Fruit fly (Drosophila melanogaster): ENCODE data around the gene CheB38a.

Gene CheB38a

DNA sequence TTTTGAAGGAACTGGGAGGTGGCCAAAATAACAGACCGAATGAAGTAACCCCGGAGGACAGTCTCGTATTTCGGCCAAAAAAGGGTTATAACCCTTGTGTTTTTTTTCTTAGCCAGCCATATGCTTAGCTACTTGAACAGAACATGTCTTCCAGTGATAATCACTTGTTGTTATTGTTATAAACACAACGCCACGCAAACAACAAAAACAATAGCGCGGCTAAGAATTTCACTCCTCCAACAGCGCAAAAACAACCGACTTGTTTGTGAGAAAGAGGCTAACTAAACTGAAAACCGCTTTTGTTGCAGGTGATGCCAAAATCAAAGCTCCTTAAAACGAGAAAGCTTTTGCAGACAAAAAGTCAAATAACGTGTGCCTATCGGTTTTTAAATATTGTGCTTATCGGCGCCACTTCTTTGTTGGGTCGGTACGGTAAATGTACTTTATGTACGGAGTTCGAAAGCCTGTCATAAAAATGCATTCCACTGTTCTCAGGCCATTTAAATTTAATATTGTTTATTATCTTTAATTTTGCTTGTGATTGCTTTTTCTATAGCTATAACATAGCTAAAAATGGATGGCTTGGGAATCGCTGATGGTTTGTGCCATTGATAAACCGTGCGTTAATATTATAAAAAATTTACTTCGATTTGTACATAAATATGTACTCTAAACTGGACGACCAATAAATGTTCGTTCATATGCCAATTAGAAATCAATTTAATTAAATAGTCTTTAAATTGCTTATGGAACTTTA, 21.4 kb downstream of the CheB38a start, which contains the start of gene vari (continued):
- TF ChIP-seq CG6683 (GFP tag; optimal IDR thresholded peaks at IDR 0.05) (no peak), run (tag; optimal IDR thresholded peaks at IDR 0.05) (no peak), pros (GFP tag; optimal IDR thresholded peaks at IDR 0.05) (no peak), CG12219 (GFP tag; optimal IDR thresholded peaks at IDR 0.05) (no peak), crc (GFP tag; optimal IDR thresholded peaks at IDR 0.05) (no peak), CG8478 (optimal IDR thresholded peaks at IDR 0.05) (no peak), lola (GFP tag; optimal IDR thresholded peaks at IDR 0.05) (peak in 1 of 3 experiments; percentile 36), Awh (GFP tag; IDR thresholded peaks at IDR 0.05) (no peak; the same call in 1 of the 2 replicates), Optix (GFP tag; IDR thresholded peaks at IDR 0.05) (no peak), lab (GFP tag; optimal IDR thresholded peaks at IDR 0.05) (peak; percentile 28), pzg (GFP tag; optimal IDR thresholded peaks at IDR 0.05) (no peak), CG11093 (GFP tag; IDR thresholded peaks at IDR 0.05) (no peak), Trl (optimal IDR thresholded peaks at IDR 0.05) (no peak), Trl (GFP tag; optimal IDR thresholded peaks at IDR 0.05) (no peak), CG6175 (GFP tag; IDR thresholded peaks at IDR 0.05) (no peak), yki (optimal IDR thresholded peaks at IDR 0.05) (no peak), slou (GFP tag; optimal IDR thresholded peaks at IDR 0.05) (no peak), HmgD (GFP tag; optimal IDR thresholded peaks at IDR 0.05) (no peak), gfzf (GFP tag; optimal IDR thresholded peaks at IDR 0.05) (no peak), D19A (tag; optimal IDR thresholded peaks at IDR 0.05) (no peak), zf30C (GFP tag; optimal IDR thresholded peaks at IDR 0.05) (no peak), CG1603 (tag; optimal IDR thresholded peaks at IDR 0.05) (no peak), Hsf (GFP tag; optimal IDR thresholded peaks at IDR 0.05) (no peak), CG7963 (GFP tag; IDR thresholded peaks at IDR 0.05; ENCODE audit: partially characterized antibody) (no peak), H15 (GFP tag; IDR thresholded peaks at IDR 0.05) (no peak), CG9215 (GFP tag; IDR thresholded peaks at IDR 0.05) (no peak), hkb (optimal IDR thresholded peaks at IDR 0.05) (no peak), hkb (GFP tag; IDR thresholded peaks at IDR 0.05) (no peak; the same call in 1 of the 2 replicates), otp (GFP tag; IDR thresholded peaks at IDR 0.05) (no peak), CG11085 (GFP tag; IDR thresholded peaks at IDR 0.05) (no peak), pum (GFP tag; optimal IDR thresholded peaks at IDR 0.05) (no peak), CG2712 (tag; optimal IDR thresholded peaks at IDR 0.05) (no peak), CG15269 (tag; optimal IDR thresholded peaks at IDR 0.05) (peak; percentile 18), Drgx (GFP tag; IDR thresholded peaks at IDR 0.05) (no peak), schlank (tag; optimal IDR thresholded peaks at IDR 0.05) (no peak), Oaz (GFP tag; IDR thresholded peaks at IDR 0.05) (no peak), vfl (GFP tag; optimal IDR thresholded peaks at IDR 0.05) (no peak), CG18599 (GFP tag; optimal IDR thresholded peaks at IDR 0.05) (peak; percentile 7), CkIIα-i1 (GFP tag; IDR thresholded peaks at IDR 0.05) (no peak), CG6854 (GFP tag; optimal IDR thresholded peaks at IDR 0.05) (no peak), E2f2 (GFP tag; IDR thresholded peaks at IDR 0.05) (peak; percentile 83), CG30431 (GFP tag; optimal IDR thresholded peaks at IDR 0.05) (no peak), CG17186 (GFP tag; optimal IDR thresholded peaks at IDR 0.05) (no peak), Hr39 (optimal IDR thresholded peaks at IDR 0.05) (no peak), CG32532 (GFP tag; IDR thresholded peaks at IDR 0.05) (no peak), Ssrp (tag; optimal IDR thresholded peaks at IDR 0.05) (no peak), sqz (GFP tag; optimal IDR thresholded peaks at IDR 0.05) (no peak), NC2α (GFP tag; optimal IDR thresholded peaks at IDR 0.05) (no peak), CG17612 (GFP tag; IDR thresholded peaks at IDR 0.05) (no peak), unpg (GFP tag; optimal IDR thresholded peaks at IDR 0.05) (no peak), Side (GFP tag; optimal IDR thresholded peaks at IDR 0.05) (no peak), exex (tag; optimal IDR thresholded peaks at IDR 0.05) (no peak)

All from whole organism, embryonic.